Worm (Caenorhabditis elegans): Measurements from ENCODE around the gene ugt-12.
A peak's percentile ranks its signal among the peaks of the same experiment; 100 is the strongest.

Gene ugt-12

DNA sequence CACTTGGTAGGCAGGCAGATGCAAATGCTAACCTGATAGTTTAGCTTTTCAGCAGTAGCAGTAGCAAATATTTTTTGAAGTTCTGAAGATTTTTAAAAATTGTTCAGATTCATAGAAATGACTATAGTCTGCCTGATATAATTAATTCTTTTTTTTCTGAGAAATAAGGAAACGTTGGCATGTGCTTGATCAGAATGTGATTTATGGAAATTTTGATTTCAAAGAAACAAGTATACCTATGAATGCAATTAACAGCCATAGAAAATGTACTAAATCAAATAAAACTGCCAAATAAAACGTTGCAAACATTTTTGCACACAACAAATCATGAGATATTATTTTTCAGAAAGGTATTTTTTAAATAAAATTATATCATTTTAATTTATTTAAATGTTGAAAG, 18.8 kb downstream of the ugt-12 start:
- TF ChIP-seq egl-27 (tag; optimal IDR thresholded peaks at IDR 0.05) (no peak), lin-39 (tag; optimal IDR thresholded peaks at IDR 0.05) (no peak), nhr-237 (tag; optimal IDR thresholded peaks at IDR 0.05) (no peak), nhr-25 (tag; optimal IDR thresholded peaks at IDR 0.05; ENCODE audit: borderline replicate concordance, insufficient read depth) (no peak)

DNA sequence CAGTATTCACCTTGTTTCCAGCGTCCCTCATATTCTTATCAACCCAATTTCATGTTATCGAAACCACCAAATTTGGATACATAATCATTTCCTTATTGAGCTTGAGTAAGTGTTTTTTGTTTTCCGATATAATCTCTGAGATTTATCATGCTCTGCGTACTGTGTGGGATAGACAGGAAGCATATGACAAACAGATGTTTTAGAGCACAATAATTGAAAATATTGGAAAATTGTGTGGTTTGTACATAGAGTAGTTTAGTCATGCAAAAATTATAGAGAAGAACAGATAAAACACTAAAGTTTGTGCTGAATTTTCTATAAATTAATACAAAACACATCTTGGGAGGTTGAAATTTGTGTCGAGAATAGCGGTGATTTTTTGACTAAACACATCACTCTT, 20.7 kb downstream of the ugt-12 start:
- TF ChIP-seq nhr-28 (tag; optimal IDR thresholded peaks at IDR 0.05), result no peak
- TF ChIP-seq madf-9 (GFP tag; conservative IDR thresholded peaks at IDR 0.05), result no peak
- no peak for TF ChIP-seq nhr-237 (tag; optimal IDR thresholded peaks at IDR 0.05)
- TF ChIP-seq ceh-32 (tag; optimal IDR thresholded peaks at IDR 0.05; ENCODE audit: poor library complexity), result no peak
- TF ChIP-seq egl-27 (tag; optimal IDR thresholded peaks at IDR 0.05), result no peak
- TF ChIP-seq duxl-1 (tag; optimal IDR thresholded peaks at IDR 0.05; ENCODE audit: poor library complexity), result no peak
- TF ChIP-seq spr-3 (GFP tag; optimal IDR thresholded peaks at IDR 0.05), result no peak
- no peak for TF ChIP-seq vab-7 (GFP tag; IDR thresholded peaks at IDR 0.05)
- no peak for TF ChIP-seq mxl-3 (GFP tag; optimal IDR thresholded peaks at IDR 0.05)
- TF ChIP-seq zip-11 (GFP tag; IDR thresholded peaks at IDR 0.05), result no peak
- no peak for TF ChIP-seq lin-13 (GFP tag; optimal IDR thresholded peaks at IDR 0.05)
- TF ChIP-seq fkh-10 (GFP tag; optimal IDR thresholded peaks at IDR 0.05), result no peak
- TF ChIP-seq madf-5 (GFP tag; IDR thresholded peaks at IDR 0.05), result no peak
- no peak for TF ChIP-seq ceh-28 (tag; optimal IDR thresholded peaks at IDR 0.05)
- TF ChIP-seq Y5F2A.4 (GFP tag; optimal IDR thresholded peaks at IDR 0.05), result no peak
- TF ChIP-seq T26A8.4 (GFP tag; IDR thresholded peaks at IDR 0.05), result no peak

ce11 chrV:4867535-4867934, 21.9 kb downstream of the ugt-12 start:
- TF ChIP-seq T26A8.4 (GFP tag; IDR thresholded peaks at IDR 0.05) (no peak), hlh-30 (tag; optimal IDR thresholded peaks at IDR 0.05; ENCODE audit: insufficient read depth) (no peak), F37D6.2 (tag; optimal IDR thresholded peaks at IDR 0.05) (no peak), aly-2 (tag; optimal IDR thresholded peaks at IDR 0.05) (no peak), ZK337.2 (GFP tag; IDR thresholded peaks at IDR 0.05) (no peak), Y48G9A.11 (GFP tag; IDR thresholded peaks at IDR 0.05) (no peak), nhr-237 (tag; optimal IDR thresholded peaks at IDR 0.05) (no peak), cey-2 (tag; optimal IDR thresholded peaks at IDR 0.05; ENCODE audit: borderline replicate concordance, insufficient read depth) (no peak), spr-3 (GFP tag; optimal IDR thresholded peaks at IDR 0.05) (no peak), ceh-82 (tag; optimal IDR thresholded peaks at IDR 0.05) (no peak), php-3 (GFP tag; IDR thresholded peaks at IDR 0.05) (no peak), zfp-2 (tag; optimal IDR thresholded peaks at IDR 0.05) (no peak), hif-1 (tag; optimal IDR thresholded peaks at IDR 0.05) (no peak), snpc-1.2 (GFP tag; IDR thresholded peaks at IDR 0.05) (no peak), lin-29 (GFP tag; IDR thresholded peaks at IDR 0.05) (no peak), dmd-8 (GFP tag; IDR thresholded peaks at IDR 0.05) (no peak), T20F7.1 (GFP tag; optimal IDR thresholded peaks at IDR 0.05) (no peak), vab-7 (GFP tag; IDR thresholded peaks at IDR 0.05) (no peak)

ce11 chrV:4865364-4865763, 24.1 kb downstream of the ugt-12 start, which contains the start of gene srd-32:
Gene srd-32, plus strand, starts transcription at chrV:4865664.
- TF ChIP-seq ceh-20 (GFP tag; IDR thresholded peaks at IDR 0.05) (no peak), mxl-3 (GFP tag; optimal IDR thresholded peaks at IDR 0.05) (peak; percentile 39), zfp-2 (tag; optimal IDR thresholded peaks at IDR 0.05) (no peak)

DNA sequence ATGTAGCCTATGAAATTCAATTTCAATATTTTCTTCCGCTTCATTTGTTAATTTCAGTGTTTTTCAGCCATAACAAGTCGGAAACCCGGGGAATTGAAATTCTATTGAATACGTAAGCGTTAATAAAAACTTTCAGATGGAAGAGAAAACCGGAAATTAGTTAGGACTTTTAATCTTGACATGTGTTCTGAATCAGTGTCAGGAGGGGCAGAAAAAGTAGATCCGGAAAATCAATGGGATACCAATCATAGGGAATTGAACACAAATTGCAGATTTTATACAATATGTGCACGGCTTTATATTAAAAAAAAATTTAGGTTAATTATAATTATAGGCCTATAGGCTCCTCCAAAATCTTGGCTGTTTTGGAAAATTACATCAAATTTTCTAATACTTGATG, 25.1 kb downstream of the ugt-12 start:
- TF ChIP-seq ztf-7 (tag; optimal IDR thresholded peaks at IDR 0.05) (no peak), cey-2 (tag; optimal IDR thresholded peaks at IDR 0.05; ENCODE audit: borderline replicate concordance, insufficient read depth) (no peak)
